Fruit fly (Drosophila melanogaster) whole organism, pupa: ENCODE measurements around the gene glob1.

Experiments
- CG10348 ChIP-seq: fragments of 200-800 bp; sonication (Bioruptor generic); IDR thresholded peaks from 2 replicates; pipeline ENCODE4 v1.3.6; 2022; ENCODE audit warnings: missing biosample characterization, missing genetic modification characterization
- CG12605 ChIP-seq: fragments of 200-800 bp; sonication (Bioruptor generic); IDR thresholded peaks from 2 replicates; pipeline ENCODE4 v1.3.6; 2022; ENCODE audit warnings: missing biosample characterization, missing genetic modification characterization
- CG13204 ChIP-seq: fragments of 200-800 bp; sonication (Bioruptor generic); optimal IDR thresholded peaks from 2 replicates; lab custom pipeline; 2018; ENCODE audit warnings: missing biosample characterization, mild to moderate bottlenecking, missing genetic modification characterization, moderate library complexity
- CG14655 ChIP-seq: fragments of 200-800 bp; sonication (Bioruptor generic); optimal IDR thresholded peaks from 3 replicates; lab custom pipeline; 2017; ENCODE audit warnings: mild to moderate bottlenecking, missing biosample characterization, missing genetic modification reagents, missing genetic modification characterization
- CG15710 ChIP-seq: fragments of 200-800 bp; sonication (Bioruptor generic); optimal IDR thresholded peaks from 2 replicates; lab custom pipeline; 2018; ENCODE audit warnings: missing biosample characterization, mild to moderate bottlenecking, missing genetic modification characterization, moderate library complexity
- CG17806 ChIP-seq: fragments of 200-800 bp; sonication (Bioruptor generic); optimal IDR thresholded peaks from 2 replicates; lab custom pipeline; 2018; ENCODE audit warnings: missing biosample characterization, mild to moderate bottlenecking, missing genetic modification characterization, moderate library complexity
- CG32121 ChIP-seq: fragments of 200-800 bp; sonication (Bioruptor generic); IDR thresholded peaks from 2 replicates; pipeline ENCODE4 v1.3.6; 2022; ENCODE audit warnings: missing biosample characterization, missing genetic modification characterization
- CG34367 ChIP-seq: fragments of 200-800 bp; sonication (Bioruptor generic); optimal IDR thresholded peaks from 2 replicates; lab custom pipeline; 2018; ENCODE audit warnings: missing biosample characterization, mild to moderate bottlenecking, missing genetic modification characterization
- CG4496 ChIP-seq: fragments of 200-800 bp; sonication (Bioruptor generic); IDR thresholded peaks from 3 replicates; pipeline ENCODE4 v1.3.6; 2022; ENCODE audit warnings: missing biosample characterization, missing genetic modification characterization
- CG8159 ChIP-seq: fragments of 200-800 bp; sonication (Bioruptor generic); optimal IDR thresholded peaks from 3 replicates; lab custom pipeline; 2018; ENCODE audit warnings: missing biosample characterization, mild to moderate bottlenecking, missing genetic modification characterization, moderate library complexity
- CG8301 ChIP-seq: fragments of 200-800 bp; sonication (Bioruptor generic); optimal IDR thresholded peaks from 2 replicates; lab custom pipeline; 2018; ENCODE audit warnings: missing biosample characterization, mild to moderate bottlenecking, missing genetic modification characterization
- CG9948 ChIP-seq: fragments of 200-800 bp; sonication (Bioruptor generic); optimal IDR thresholded peaks from 2 replicates; lab custom pipeline; 2018; ENCODE audit warnings: missing biosample characterization, mild to moderate bottlenecking, missing genetic modification characterization, moderate library complexity
- D1 ChIP-seq: fragments of 200-800 bp; sonication (Bioruptor generic); optimal IDR thresholded peaks from 2 replicates; lab custom pipeline; 2018; ENCODE audit warnings: missing biosample characterization, mild to moderate bottlenecking, missing genetic modification characterization, moderate library complexity
- EcR ChIP-seq: fragments of 200-800 bp; sonication (Bioruptor generic); optimal IDR thresholded peaks from 3 replicates; lab custom pipeline; 2019; ENCODE audit warnings: missing biosample characterization, missing genetic modification characterization, mild to moderate bottlenecking, moderate library complexity, missing genetic modification reagents
- Ets98B ChIP-seq: fragments of 200-800 bp; sonication (Bioruptor generic); IDR thresholded peaks from 2 replicates; pipeline ENCODE4 v1.3.6; 2022; ENCODE audit warnings: missing biosample characterization, missing genetic modification characterization
- Pif1A ChIP-seq: fragments of 200-800 bp; sonication (Bioruptor generic); optimal IDR thresholded peaks from 3 replicates; lab custom pipeline; 2016; ENCODE audit warnings: missing biosample characterization, missing genetic modification characterization
- Pif1B ChIP-seq: fragments of 200-800 bp; sonication (Bioruptor generic); optimal IDR thresholded peaks from 3 replicates; lab custom pipeline; 2016; ENCODE audit warnings: missing biosample characterization, missing genetic modification characterization
- Snoo ChIP-seq: fragments of 200-800 bp; sonication (Bioruptor generic); optimal IDR thresholded peaks from 3 replicates; lab custom pipeline; 2017; ENCODE audit warnings: missing biosample characterization, mild to moderate bottlenecking, missing genetic modification characterization, inconsistent platforms
- fd96Ca ChIP-seq: fragments of 200-800 bp; sonication (Bioruptor generic); IDR thresholded peaks from 3 replicates; pipeline ENCODE4 v1.3.6; 2022; ENCODE audit warnings: missing biosample characterization, missing genetic modification characterization
- gl ChIP-seq: fragments of 200-800 bp; sonication (Bioruptor generic); optimal IDR thresholded peaks from 2 replicates; lab custom pipeline; 2018; ENCODE audit warnings: missing biosample characterization, mild to moderate bottlenecking, missing genetic modification characterization
- rn ChIP-seq: fragments of 200-800 bp; sonication (Bioruptor generic); IDR thresholded peaks from 2 replicates; pipeline ENCODE4 v1.3.6; 2022; ENCODE audit warnings: missing biosample characterization, missing genetic modification characterization

Gene glob1

DNA sequence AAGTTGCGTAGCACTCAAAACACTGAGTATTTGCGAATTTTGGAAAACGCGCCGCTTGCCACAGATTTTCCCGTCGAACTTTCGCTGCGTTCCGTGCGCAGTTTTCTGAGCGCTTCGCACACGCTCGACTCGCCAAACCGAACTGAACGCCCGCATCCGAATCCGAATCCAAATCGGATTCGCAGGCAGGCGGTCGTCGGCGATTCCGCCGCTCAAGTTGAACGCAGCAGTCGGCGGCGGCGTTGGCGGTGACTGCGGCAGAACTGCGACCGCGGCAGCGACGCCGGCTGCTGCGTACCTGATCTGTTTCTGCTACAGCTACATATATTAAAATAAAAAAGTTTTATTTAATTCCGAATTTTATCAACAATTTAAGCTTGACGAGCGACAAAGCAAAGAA is 28.8 kb downstream of the glob1 start, which contains the start of gene CG31183:
CG31183 (minus strand) TSS at position 329 of the 400 bp plus-strand sequence.
- TF ChIP-seq D1 (tag; lab: Kevin White, UChicago) = no peak
- no peak; the same call in 1 of the 3 replicates for TF ChIP-seq CG4496 (GFP tag; lab: Robert Waterston, UW)
- TF ChIP-seq CG12605 = no peak
- no peak for TF ChIP-seq CG9948 (tag; lab: Kevin White, UChicago)
- no peak for TF ChIP-seq CG15710 (tag; lab: Kevin White, UChicago)
- TF ChIP-seq rn (GFP tag; lab: Robert Waterston, UW) = no peak
- no peak for TF ChIP-seq CG34367
- TF ChIP-seq CG10348 (GFP tag; lab: Robert Waterston, UW) = no peak
- no peak for TF ChIP-seq CG17806 (tag; lab: Kevin White, UChicago)
- no peak for TF ChIP-seq CG8301 (tag; lab: Kevin White, UChicago)
- no peak for TF ChIP-seq Pif1A (GFP tag; lab: Kevin White, UChicago)
- no peak for TF ChIP-seq fd96Ca (GFP tag; lab: Robert Waterston, UW)
- no peak for TF ChIP-seq Snoo (tag; lab: Kevin White, UChicago)
- TF ChIP-seq EcR (GFP tag; lab: Kevin White, UChicago) = no peak

DNA sequence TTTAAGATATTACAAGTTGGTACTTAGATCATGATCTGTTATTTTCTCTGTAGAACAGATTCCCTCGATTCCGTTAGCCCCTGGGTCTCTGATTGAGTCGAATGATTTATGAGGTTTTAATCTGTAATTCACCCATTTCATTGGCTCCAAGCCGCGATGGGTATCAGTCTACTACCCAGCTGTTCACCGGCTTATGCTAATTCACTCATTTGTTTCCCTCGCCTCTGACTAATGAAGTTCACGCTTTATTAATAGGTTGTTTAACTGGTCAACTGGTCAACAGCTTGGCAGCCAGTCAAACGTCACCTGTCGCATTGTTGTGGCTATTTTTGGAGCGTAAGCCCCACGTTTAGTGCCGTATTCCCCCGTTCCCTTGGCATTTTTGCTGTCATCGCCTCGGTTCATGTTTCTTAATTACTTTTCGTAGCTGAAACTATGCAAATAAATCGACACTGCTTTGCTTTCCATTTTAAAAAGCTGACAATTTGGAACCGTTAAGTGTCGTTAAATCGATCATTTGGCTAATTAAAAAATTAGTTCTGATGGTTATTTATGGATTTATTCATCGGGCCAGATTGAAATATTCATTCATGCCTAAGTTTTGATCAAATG is 31.5 kb downstream of the glob1 start:
- TF ChIP-seq D1 (tag; lab: Kevin White, UChicago) = no peak
- TF ChIP-seq CG9948 (tag; lab: Kevin White, UChicago) = no peak
- no peak for TF ChIP-seq Pif1A (GFP tag; lab: Kevin White, UChicago)
- no peak for TF ChIP-seq Ets98B (GFP tag; lab: Robert Waterston, UW)
- TF ChIP-seq Snoo (tag; lab: Kevin White, UChicago) = no peak
- no peak for TF ChIP-seq CG10348 (GFP tag; lab: Robert Waterston, UW)
- TF ChIP-seq gl (tag; lab: Kevin White, UChicago) = no peak
- TF ChIP-seq CG12605 = no peak
- TF ChIP-seq CG32121 (GFP tag; lab: Robert Waterston, UW) = no peak
- TF ChIP-seq rn (GFP tag; lab: Robert Waterston, UW) = no peak

DNA sequence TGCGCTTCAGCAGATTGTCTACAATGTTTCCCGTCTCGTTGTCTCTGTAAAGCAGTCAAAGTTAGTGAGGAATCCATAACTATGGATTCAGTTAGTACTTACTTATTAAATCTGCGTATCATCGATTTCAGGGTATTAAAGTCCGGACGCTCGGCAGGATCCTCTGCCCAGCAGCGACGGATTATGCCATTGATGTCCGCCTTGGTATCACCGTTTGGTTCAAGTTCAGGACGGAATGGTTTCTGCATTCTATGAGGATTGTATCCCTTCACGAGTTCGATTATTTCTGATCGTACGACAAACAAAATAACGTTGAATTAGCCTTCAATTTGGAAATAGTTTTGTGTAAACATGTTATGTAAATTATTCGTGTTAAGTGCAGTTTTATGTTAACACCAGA is 44.5 kb downstream of the glob1 start, which contains the start of gene CG9632:
CG9632 (plus strand) TSS at position 301 of the 400 bp plus-strand sequence.
- no peak for TF ChIP-seq CG4496 (GFP tag; lab: Robert Waterston, UW)
- TF ChIP-seq CG13204 (GFP tag; lab: Kevin White, UChicago) = no peak
- no peak for TF ChIP-seq CG10348 (GFP tag; lab: Robert Waterston, UW)
- TF ChIP-seq D1 (tag; lab: Kevin White, UChicago) = no peak
- no peak for TF ChIP-seq CG12605
- no peak for TF ChIP-seq Ets98B (GFP tag; lab: Robert Waterston, UW)
- TF ChIP-seq CG14655 (GFP tag; lab: Kevin White, UChicago) = no peak
- no peak for TF ChIP-seq gl (tag; lab: Kevin White, UChicago)
- no peak for TF ChIP-seq CG15710 (tag; lab: Kevin White, UChicago)
- no peak for TF ChIP-seq Snoo (tag; lab: Kevin White, UChicago)
- no peak for TF ChIP-seq CG32121 (GFP tag; lab: Robert Waterston, UW)
- no peak for TF ChIP-seq CG17806 (tag; lab: Kevin White, UChicago)
- TF ChIP-seq EcR (GFP tag; lab: Kevin White, UChicago) = no peak
- TF ChIP-seq Pif1B (GFP tag; lab: Kevin White, UChicago) = no peak
- no peak for TF ChIP-seq CG34367
- TF ChIP-seq fd96Ca (GFP tag; lab: Robert Waterston, UW) = no peak
- TF ChIP-seq CG8301 (tag; lab: Kevin White, UChicago) = no peak
- TF ChIP-seq CG9948 (tag; lab: Kevin White, UChicago) = no peak
- no peak for TF ChIP-seq rn (GFP tag; lab: Robert Waterston, UW)
- TF ChIP-seq, all 21 proteins: peak for 0

DNA sequence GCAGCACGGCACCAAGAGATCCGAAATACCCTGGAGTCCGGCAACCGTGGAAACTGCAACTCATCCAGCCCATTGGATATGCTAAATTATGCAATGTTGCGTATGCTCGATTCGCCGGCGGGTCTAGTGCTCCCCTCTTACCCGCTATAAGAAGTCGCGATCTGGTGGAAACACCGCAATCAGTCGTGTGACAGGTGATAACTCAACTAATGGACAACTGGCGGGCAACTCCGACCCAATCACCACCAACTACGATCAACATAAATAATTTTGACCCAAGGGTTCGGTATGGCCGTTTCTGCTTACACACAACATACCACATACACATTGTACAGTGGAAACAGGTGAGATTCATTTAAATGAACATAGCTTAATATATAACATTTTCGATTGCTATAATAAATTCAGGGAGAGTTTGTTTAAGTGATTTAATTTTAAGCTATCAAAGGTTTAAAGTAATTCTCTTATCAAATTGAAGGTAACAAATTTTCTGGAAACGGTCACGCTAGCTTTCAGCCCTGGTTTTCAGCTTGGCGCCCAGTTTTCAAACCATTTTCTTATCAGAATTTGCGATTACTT is 47.2 kb downstream of the glob1 start, which contains the start of gene Hmt-1:
Hmt-1 (minus strand) TSS at position 282 of the 579 bp plus-strand sequence.
- no peak for TF ChIP-seq gl (tag; lab: Kevin White, UChicago)
- TF ChIP-seq rn (GFP tag; lab: Robert Waterston, UW) = no peak
- no peak for TF ChIP-seq CG14655 (GFP tag; lab: Kevin White, UChicago)
- no peak for TF ChIP-seq Pif1B (GFP tag; lab: Kevin White, UChicago)
- TF ChIP-seq fd96Ca (GFP tag; lab: Robert Waterston, UW) = no peak
- no peak for TF ChIP-seq Pif1A (GFP tag; lab: Kevin White, UChicago)
- no peak for TF ChIP-seq CG4496 (GFP tag; lab: Robert Waterston, UW)
- TF ChIP-seq CG32121 (GFP tag; lab: Robert Waterston, UW) = no peak
- TF ChIP-seq CG12605 = no peak
- no peak for TF ChIP-seq CG9948 (tag; lab: Kevin White, UChicago)
- TF ChIP-seq CG10348 (GFP tag; lab: Robert Waterston, UW) = no peak
- TF ChIP-seq CG13204 (GFP tag; lab: Kevin White, UChicago) = no peak
- TF ChIP-seq CG8159 (tag; lab: Kevin White, UChicago) = no peak
- no peak for TF ChIP-seq CG17806 (tag; lab: Kevin White, UChicago)

DNA sequence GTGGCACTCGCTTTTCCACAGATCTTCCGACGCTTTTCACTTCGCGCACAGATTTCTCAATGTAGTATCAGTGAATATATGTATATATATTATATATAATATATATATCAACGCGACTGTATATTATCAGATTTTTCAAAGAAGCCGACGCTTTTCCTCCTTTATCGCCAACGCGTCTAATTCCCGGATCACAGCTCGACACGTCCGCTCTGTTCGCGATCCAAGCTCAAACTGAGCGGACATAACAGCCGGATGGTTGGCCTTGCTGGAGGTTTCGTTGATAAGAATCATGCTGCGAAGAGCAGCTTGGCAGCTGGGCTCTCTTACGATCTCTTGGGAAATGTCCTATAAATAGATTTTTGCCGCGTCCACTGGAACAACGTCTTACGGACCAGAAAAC is 51.1 kb downstream of the glob1 start, which contains the start of gene cv-d:
cv-d (minus strand) TSS at position 235 of the 400 bp plus-strand sequence.
- TF ChIP-seq CG14655 (GFP tag; lab: Kevin White, UChicago) = no peak
- peak; percentile 27 for TF ChIP-seq EcR (GFP tag; lab: Kevin White, UChicago)
